Comparison of ENCODE assay signal across 2 worm cellular contexts in the genomic region with DNA sequence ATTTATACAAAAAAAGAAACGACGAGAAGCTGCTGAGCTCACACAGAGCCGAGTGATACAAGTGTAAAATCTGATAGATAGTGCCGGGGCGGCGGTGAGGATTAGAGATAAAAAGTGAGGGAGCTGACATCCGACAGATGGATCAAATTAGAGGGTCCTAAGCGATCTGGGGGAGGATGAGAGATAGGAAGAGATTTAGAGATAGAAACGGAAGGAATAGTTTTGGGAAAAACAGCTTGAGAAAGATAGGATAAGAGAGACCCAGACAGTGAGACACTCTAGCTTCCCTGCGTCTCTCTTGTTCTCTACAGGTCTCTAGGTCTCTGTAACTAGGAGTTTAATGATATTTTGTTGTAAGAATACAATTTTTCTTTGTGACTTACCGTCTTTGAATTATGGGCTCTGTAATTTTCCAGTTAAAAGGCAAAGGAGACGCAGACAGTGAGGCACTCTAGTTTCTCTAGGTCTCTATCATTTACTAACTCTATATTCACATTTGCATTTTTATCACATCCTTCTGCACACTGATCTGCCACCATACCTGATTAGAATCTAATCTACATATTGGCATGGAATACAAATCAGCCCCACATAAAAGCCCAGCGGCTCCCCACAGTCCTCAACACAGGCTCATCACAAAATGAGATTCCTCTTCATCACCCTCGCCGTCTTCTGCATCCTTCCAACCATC.
TF ChIP-seq lines count a peak whose summit lies in the region.

A gene (minus strand): TSS at position 43 of the 691 bp plus-strand sequence.
A gene (plus strand): TSS at position 641 of the 691 bp plus-strand sequence.

TF ChIP-seq in whole organism, L1 larva, 84 proteins besides CTCF, POLR2A, EP300 and RAD21 (continued from another document):
- TF ChIP-seq mef-2 (tag; optimal IDR thresholded peaks at IDR 0.05; lab: Kevin White, UChicago) = no peak
- TF ChIP-seq ceh-88 (GFP tag; IDR thresholded peaks at IDR 0.05; lab: Robert Waterston, UW) = no peak
- no peak for TF ChIP-seq egl-27 (tag; optimal IDR thresholded peaks at IDR 0.05; lab: Kevin White, UChicago)
- TF ChIP-seq ztf-11 (tag; optimal IDR thresholded peaks at IDR 0.05; lab: Kevin White, UChicago) = no peak
- no peak for TF ChIP-seq vab-15 (tag; optimal IDR thresholded peaks at IDR 0.05; lab: Kevin White, UChicago)
- TF ChIP-seq dsc-1 (tag; optimal IDR thresholded peaks at IDR 0.05; lab: Kevin White, UChicago) = peak; percentile 95
- TF ChIP-seq swsn-7 (tag; optimal IDR thresholded peaks at IDR 0.05; lab: Kevin White, UChicago) = peak; percentile 32
- no peak for TF ChIP-seq tlp-1 (tag; optimal IDR thresholded peaks at IDR 0.05; lab: Kevin White, UChicago)
- peak; percentile 45 for TF ChIP-seq snu-23 (GFP tag; optimal IDR thresholded peaks at IDR 0.05; lab: Kevin White, UChicago)
- no peak for TF ChIP-seq C16A3.4 (tag; optimal IDR thresholded peaks at IDR 0.05; lab: Kevin White, UChicago)
- TF ChIP-seq mep-1 (tag; optimal IDR thresholded peaks at IDR 0.05; lab: Kevin White, UChicago) = no peak
- no peak for TF ChIP-seq ets-5 (GFP tag; IDR thresholded peaks at IDR 0.05; lab: Robert Waterston, UW)
- TF ChIP-seq tbx-2 (tag; optimal IDR thresholded peaks at IDR 0.05; lab: Kevin White, UChicago) = no peak
- no peak for TF ChIP-seq Y116A8C.19 (tag; optimal IDR thresholded peaks at IDR 0.05; lab: Kevin White, UChicago; ENCODE audit: borderline replicate concordance)
- no peak for TF ChIP-seq lin-35 (GFP tag; optimal IDR thresholded peaks at IDR 0.05; lab: Kevin White, UChicago)
- no peak for TF ChIP-seq ceh-90 (tag; optimal IDR thresholded peaks at IDR 0.05; lab: Kevin White, UChicago)
- TF ChIP-seq ces-1 (GFP tag; optimal IDR thresholded peaks at IDR 0.05; lab: Kevin White, UChicago) = no peak
- no peak for TF ChIP-seq elt-3 (tag; optimal IDR thresholded peaks at IDR 0.05; lab: Kevin White, UChicago)
- no peak for TF ChIP-seq pax-3 (tag; optimal IDR thresholded peaks at IDR 0.05; lab: Kevin White, UChicago)
- TF ChIP-seq nhr-85 (tag; lab: Kevin White, UChicago) = no peak
- no peak for TF ChIP-seq F16B12.6 (tag; optimal IDR thresholded peaks at IDR 0.05; lab: Kevin White, UChicago)
- TF ChIP-seq alr-1 (tag; optimal IDR thresholded peaks at IDR 0.05; lab: Kevin White, UChicago; ENCODE audit: borderline replicate concordance) = no peak
- TF ChIP-seq ceh-82 (tag; optimal IDR thresholded peaks at IDR 0.05; lab: Kevin White, UChicago) = peak in 1 of 3 experiments; percentile 28
- TF ChIP-seq rnt-1 (tag; optimal IDR thresholded peaks at IDR 0.05; lab: Kevin White, UChicago) = peak; percentile 73
- TF ChIP-seq grh-1 (GFP tag; IDR thresholded peaks at IDR 0.05; lab: Robert Waterston, UW) = no peak
- no peak for TF ChIP-seq unc-98 (GFP tag; IDR thresholded peaks at IDR 0.05; lab: Robert Waterston, UW)
- TF ChIP-seq efl-1 (optimal IDR thresholded peaks at IDR 0.05; lab: Kevin White, UChicago) = peak; percentile 50 to 51
- TF ChIP-seq efl-1 (GFP tag; optimal IDR thresholded peaks at IDR 0.05 in 1 of 2; lab: Kevin White, UChicago) = no peak
- TF ChIP-seq lin-13 (GFP tag; optimal IDR thresholded peaks at IDR 0.05; lab: Kevin White, UChicago) = peak; percentile 33
- no peak for TF ChIP-seq unc-130 (tag; optimal IDR thresholded peaks at IDR 0.05; lab: Kevin White, UChicago)
- TF ChIP-seq mdl-1 (tag; optimal IDR thresholded peaks at IDR 0.05; lab: Kevin White, UChicago) = no peak
- TF ChIP-seq sptf-1 (tag; optimal IDR thresholded peaks at IDR 0.05; lab: Kevin White, UChicago) = no peak
- TF ChIP-seq sox-4 (tag; optimal IDR thresholded peaks at IDR 0.05; lab: Kevin White, UChicago) = no peak
- TF ChIP-seq nhr-12 (tag; optimal IDR thresholded peaks at IDR 0.05; lab: Kevin White, UChicago) = no peak
- peak; percentile 78 for TF ChIP-seq fkh-4 (tag; optimal IDR thresholded peaks at IDR 0.05; lab: Kevin White, UChicago; ENCODE audit: borderline replicate concordance)
- TF ChIP-seq skn-1 (tag; optimal IDR thresholded peaks at IDR 0.05; lab: Kevin White, UChicago) = no peak
- no peak for TF ChIP-seq lin-39 (tag; optimal IDR thresholded peaks at IDR 0.05; lab: Kevin White, UChicago)
- no peak for TF ChIP-seq hlh-4 (tag; optimal IDR thresholded peaks at IDR 0.05; lab: Kevin White, UChicago)
- TF ChIP-seq fos-1 (tag; optimal IDR thresholded peaks at IDR 0.05; lab: Kevin White, UChicago) = no peak
- TF ChIP-seq C04F5.9 (tag; optimal IDR thresholded peaks at IDR 0.05; lab: Kevin White, UChicago) = no peak
- no peak for TF ChIP-seq nhr-20 (tag; optimal IDR thresholded peaks at IDR 0.05; lab: Kevin White, UChicago)
- no peak for TF ChIP-seq C34B4.2 (tag; optimal IDR thresholded peaks at IDR 0.05; lab: Kevin White, UChicago)
- no peak for TF ChIP-seq dpl-1 (GFP tag; optimal IDR thresholded peaks at IDR 0.05; lab: Kevin White, UChicago)
- TF ChIP-seq hlh-17 (GFP tag; optimal IDR thresholded peaks at IDR 0.05; lab: Kevin White, UChicago; ENCODE audit: borderline replicate concordance) = no peak
- TF ChIP-seq fkh-10 (GFP tag; optimal IDR thresholded peaks at IDR 0.05; lab: Kevin White, UChicago) = peak; percentile 63
- no peak for TF ChIP-seq lir-3 (tag; optimal IDR thresholded peaks at IDR 0.05; lab: Kevin White, UChicago; ENCODE audit: poor library complexity)
- TF ChIP-seq irx-1 (tag; optimal IDR thresholded peaks at IDR 0.05; lab: Kevin White, UChicago) = peak; percentile 44
- TF ChIP-seq nhr-77 (tag; optimal IDR thresholded peaks at IDR 0.05; lab: Kevin White, UChicago) = no peak
- TF ChIP-seq nhr-237 (tag; optimal IDR thresholded peaks at IDR 0.05; lab: Kevin White, UChicago) = no peak
- TF ChIP-seq lin-14 (GFP tag; optimal IDR thresholded peaks at IDR 0.05; lab: Kevin White, UChicago) = peak; percentile 81
- TF ChIP-seq blmp-1 (tag; optimal IDR thresholded peaks at IDR 0.05; lab: Kevin White, UChicago) = no peak
- no peak for TF ChIP-seq snpc-4 (tag; optimal IDR thresholded peaks at IDR 0.05; lab: Kevin White, UChicago)
- TF ChIP-seq nhr-71 (tag; optimal IDR thresholded peaks at IDR 0.05; lab: Kevin White, UChicago) = peak; percentile 63
- TF ChIP-seq hpl-2 (GFP tag; optimal IDR thresholded peaks at IDR 0.05; lab: Kevin White, UChicago) = no peak
- no peak for TF ChIP-seq unc-30 (tag; optimal IDR thresholded peaks at IDR 0.05; lab: Kevin White, UChicago)
- no peak for TF ChIP-seq xbp-1 (tag; optimal IDR thresholded peaks at IDR 0.05; lab: Kevin White, UChicago)
- TF ChIP-seq pag-3 (tag; optimal IDR thresholded peaks at IDR 0.05; lab: Kevin White, UChicago; ENCODE audit: borderline replicate concordance, insufficient read depth) = no peak

TF ChIP-seq in whole organism, L2 larva, 48 proteins besides CTCF, POLR2A, EP300 and RAD21 (continued from another document):
- TF ChIP-seq sma-9 (GFP tag; optimal IDR thresholded peaks at IDR 0.05; lab: Kevin White, UChicago) (peak; percentile 49), sma-9 (tag; optimal IDR thresholded peaks at IDR 0.05; lab: Kevin White, UChicago) (no peak), lsy-2 (tag; optimal IDR thresholded peaks at IDR 0.05; lab: Kevin White, UChicago) (peak in 1 of 2 experiments; percentile 28), sem-4 (tag; optimal IDR thresholded peaks at IDR 0.05; lab: Kevin White, UChicago) (peak; percentile 24)
